Fruit fly (Drosophila melanogaster): ENCODE data around the gene CG2162.

Gene CG2162

DNA sequence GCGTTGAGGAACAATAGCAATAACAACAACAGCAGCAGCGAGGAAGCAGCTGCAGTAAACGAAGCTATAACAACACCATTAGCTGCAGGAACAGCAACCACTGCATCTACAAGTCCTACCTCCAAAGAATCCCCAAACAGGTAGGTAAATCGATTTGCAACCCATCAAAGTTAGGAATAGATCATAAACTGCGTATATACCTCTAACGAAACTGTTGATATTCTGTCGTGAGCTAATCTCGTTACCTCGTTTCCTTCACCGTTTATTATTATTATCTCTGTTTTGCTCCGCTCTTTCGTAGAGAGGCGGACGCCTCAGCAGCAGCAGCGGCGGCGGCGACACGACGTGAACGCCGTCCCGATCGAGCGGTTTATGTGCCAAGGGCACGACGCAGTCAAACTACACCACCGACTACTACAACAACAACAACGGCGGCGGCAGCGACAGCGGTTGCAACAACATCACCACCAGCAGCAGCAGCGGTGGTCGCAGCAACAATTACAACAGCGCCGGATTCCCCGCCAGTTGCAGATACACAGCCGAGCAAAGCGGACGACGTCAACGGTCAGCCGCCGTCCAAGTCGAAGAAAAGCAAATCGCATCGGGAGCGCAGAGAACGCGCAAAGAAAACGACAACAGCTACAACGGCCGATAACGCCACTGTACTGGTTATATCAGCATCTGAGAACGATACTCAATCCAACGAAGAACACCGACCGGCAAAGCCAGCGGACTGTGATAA is 3.0 kb downstream of the CG2162 start:
- TF ChIP-seq CG8478 (optimal IDR thresholded peaks at IDR 0.05), result no peak
- TF ChIP-seq psq (optimal IDR thresholded peaks at IDR 0.05), result no peak

DNA sequence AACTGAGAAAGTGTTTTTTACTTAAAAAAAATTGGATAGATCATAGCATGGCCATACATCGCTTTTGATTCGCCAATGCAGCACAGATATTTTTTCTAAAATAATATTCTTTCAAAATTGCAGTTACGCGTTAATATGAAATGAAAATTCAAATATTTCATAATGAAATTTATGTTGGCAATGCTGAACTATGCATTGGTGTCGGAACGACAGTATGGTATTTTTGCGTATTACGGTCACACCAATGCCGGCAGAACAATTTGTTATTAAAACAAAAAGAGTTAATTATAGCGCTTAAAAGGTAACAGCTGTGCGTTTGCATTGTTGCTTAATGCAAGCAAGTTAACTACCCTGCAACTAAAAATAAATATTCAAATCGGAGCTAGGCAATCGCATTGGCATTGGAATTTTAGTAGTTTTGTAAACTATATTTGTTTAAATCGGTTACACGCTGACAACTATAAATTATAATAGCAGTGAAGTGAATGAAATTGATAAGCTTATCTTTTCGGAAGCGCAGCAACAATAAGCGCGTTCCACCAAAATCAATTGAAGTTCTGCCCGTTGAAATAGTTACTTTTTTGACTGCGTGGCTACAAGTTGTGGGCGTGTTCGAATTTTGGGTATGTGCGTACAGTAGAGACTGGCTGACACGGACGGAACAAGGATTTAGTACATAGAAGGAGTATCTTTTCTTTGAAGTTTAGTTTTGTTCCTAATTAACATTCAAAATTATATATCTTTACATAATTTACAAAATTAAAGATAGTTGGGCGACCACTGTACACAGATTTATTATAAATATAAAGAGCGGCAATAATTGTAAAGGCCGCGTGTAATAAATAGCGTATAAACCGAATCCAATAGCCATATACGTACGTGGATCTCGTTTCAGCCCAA is 7.4 kb downstream of the CG2162 start, which contains the start of gene Prx4:
Gene Prx4 (plus strand): TSS at position 210 of the 900 bp plus-strand sequence.
- no peak for TF ChIP-seq usp (GFP tag; optimal IDR thresholded peaks at IDR 0.05)
- TF ChIP-seq Dll (optimal IDR thresholded peaks at IDR 0.05), result no peak
- no peak for TF ChIP-seq psq (optimal IDR thresholded peaks at IDR 0.05)
- no peak for TF ChIP-seq CG8478 (optimal IDR thresholded peaks at IDR 0.05)
- TF ChIP-seq EcR (GFP tag; optimal IDR thresholded peaks at IDR 0.05), result no peak
- no peak for TF ChIP-seq pan (optimal IDR thresholded peaks at IDR 0.05)

DNA sequence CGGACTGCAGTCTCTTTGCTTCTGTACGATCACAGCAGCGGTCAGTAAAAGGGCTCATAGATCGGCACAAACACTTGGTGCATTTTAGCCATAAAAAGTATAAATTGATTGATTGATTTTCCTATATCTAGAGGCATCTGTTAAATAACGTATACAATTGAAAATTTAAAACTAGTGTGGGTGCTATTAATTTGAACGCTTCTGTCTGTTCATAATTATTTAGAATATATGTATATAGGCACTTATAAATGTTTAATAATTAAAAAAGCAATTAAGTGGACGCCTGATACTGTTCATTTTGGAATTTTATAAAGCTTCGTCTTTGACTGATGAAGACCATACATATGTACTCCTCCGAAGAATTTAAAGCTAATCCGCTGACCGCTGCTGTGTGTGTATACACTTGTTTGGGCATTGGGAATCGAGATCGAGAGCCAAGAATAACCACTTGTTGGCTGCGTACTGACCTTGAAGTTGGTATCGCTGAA is 10.3 kb downstream of the CG2162 start:
- TF ChIP-seq CG8478 (optimal IDR thresholded peaks at IDR 0.05) (no peak), pan (optimal IDR thresholded peaks at IDR 0.05) (no peak), usp (GFP tag; optimal IDR thresholded peaks at IDR 0.05) (no peak), Dll (optimal IDR thresholded peaks at IDR 0.05) (no peak), psq (optimal IDR thresholded peaks at IDR 0.05) (no peak), EcR (GFP tag; optimal IDR thresholded peaks at IDR 0.05) (no peak)

DNA sequence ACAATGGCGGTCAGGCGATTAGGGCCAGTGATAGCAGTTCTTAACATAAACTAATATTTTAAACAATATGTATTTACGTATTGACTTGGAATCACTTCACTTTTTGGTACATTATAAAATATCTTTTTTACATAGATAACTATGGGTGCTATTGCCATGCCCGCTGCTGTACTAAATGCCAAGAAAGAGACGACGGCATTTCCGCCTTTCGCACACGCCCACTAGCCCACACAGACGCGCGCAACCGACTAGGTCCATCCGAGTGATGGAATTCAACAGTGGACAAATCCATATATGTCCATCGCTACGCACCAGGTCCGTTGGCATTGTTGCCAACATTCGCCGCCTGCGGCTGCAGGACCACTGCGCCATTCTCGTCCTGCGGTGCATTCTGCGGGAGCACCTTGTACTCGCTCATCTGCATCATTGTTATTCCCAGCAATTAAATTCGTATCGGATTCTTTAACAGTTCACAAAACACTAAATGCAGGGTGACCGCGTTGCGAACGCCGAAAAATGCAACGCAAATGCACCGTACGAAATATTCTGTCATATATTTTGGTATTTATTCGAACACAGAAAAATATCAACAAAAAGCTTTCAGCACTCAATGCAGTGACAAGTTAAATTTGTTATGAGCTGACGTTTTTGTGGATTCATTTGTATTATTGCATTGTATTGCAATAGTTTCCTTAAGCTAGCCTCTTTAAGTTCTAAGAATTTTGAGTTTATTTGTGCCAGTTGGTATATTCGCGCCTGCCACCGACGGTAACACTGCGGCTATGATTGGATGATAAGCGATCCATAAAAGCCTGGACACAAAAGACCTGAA is 11.5 kb downstream of the CG2162 start, which contains the start of the genes scramb2 and Sk2:
Gene scramb2 (minus strand): TSS at position 488 of the 832 bp plus-strand sequence.
Gene Sk2 (plus strand): TSS at position 763 of the 832 bp plus-strand sequence.
- no peak for TF ChIP-seq CG8478 (optimal IDR thresholded peaks at IDR 0.05)
- TF ChIP-seq EcR (GFP tag; optimal IDR thresholded peaks at IDR 0.05), result no peak
- peak; percentile 52 for TF ChIP-seq Dll (optimal IDR thresholded peaks at IDR 0.05)
- TF ChIP-seq usp (GFP tag; optimal IDR thresholded peaks at IDR 0.05), result no peak

DNA sequence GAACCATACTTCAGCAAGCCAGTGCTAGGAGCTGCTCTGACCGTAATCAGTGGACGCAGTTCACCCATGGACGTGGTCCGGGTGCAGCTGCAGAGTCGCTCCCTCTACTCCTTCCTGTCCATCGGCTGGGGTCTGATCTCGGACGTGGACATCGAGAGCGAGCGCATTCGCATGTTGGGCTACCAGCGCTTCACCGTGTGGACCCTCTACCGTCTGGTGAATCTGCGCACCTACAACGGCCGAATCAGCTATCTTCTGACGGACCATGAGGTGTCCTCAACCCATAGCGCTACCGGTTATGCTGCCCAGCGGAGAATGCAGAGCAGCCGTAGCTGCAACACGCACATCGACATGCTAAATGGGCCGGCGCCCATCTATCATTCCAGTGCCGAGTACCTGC is 13.7 kb downstream of the CG2162 start:
- TF ChIP-seq pan (optimal IDR thresholded peaks at IDR 0.05) (no peak), Dll (optimal IDR thresholded peaks at IDR 0.05) (no peak), psq (optimal IDR thresholded peaks at IDR 0.05) (no peak), usp (GFP tag; optimal IDR thresholded peaks at IDR 0.05) (no peak), CG8478 (optimal IDR thresholded peaks at IDR 0.05) (no peak), EcR (GFP tag; optimal IDR thresholded peaks at IDR 0.05) (no peak)

DNA sequence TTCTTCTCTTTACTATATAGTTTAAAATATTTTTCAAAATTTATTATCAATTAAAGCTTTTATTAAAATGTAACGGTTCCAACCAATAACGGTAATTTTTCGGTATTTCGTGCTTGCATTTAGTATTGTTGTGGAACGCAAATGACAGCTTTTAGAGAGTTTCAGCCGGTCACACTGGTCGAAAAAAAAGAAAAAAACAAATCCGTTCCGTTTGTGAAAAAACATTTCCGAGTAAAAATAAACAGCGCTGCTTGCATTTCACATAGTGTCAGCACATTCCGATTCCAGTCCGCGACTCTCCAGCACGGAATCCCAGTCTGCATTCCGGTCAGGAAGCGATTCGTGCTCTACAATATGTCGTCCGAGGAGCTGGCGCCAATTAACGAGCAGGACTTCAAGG is 15.2 kb downstream of the CG2162 start, which contains the start of gene CG32485:
Gene CG32485 (plus strand): TSS at position 139 of the 400 bp plus-strand sequence.
- TF ChIP-seq Dll (optimal IDR thresholded peaks at IDR 0.05) (no peak), pan (optimal IDR thresholded peaks at IDR 0.05) (no peak), usp (GFP tag; optimal IDR thresholded peaks at IDR 0.05) (no peak), psq (optimal IDR thresholded peaks at IDR 0.05) (no peak), CG8478 (optimal IDR thresholded peaks at IDR 0.05) (no peak), EcR (GFP tag; optimal IDR thresholded peaks at IDR 0.05) (no peak)

DNA sequence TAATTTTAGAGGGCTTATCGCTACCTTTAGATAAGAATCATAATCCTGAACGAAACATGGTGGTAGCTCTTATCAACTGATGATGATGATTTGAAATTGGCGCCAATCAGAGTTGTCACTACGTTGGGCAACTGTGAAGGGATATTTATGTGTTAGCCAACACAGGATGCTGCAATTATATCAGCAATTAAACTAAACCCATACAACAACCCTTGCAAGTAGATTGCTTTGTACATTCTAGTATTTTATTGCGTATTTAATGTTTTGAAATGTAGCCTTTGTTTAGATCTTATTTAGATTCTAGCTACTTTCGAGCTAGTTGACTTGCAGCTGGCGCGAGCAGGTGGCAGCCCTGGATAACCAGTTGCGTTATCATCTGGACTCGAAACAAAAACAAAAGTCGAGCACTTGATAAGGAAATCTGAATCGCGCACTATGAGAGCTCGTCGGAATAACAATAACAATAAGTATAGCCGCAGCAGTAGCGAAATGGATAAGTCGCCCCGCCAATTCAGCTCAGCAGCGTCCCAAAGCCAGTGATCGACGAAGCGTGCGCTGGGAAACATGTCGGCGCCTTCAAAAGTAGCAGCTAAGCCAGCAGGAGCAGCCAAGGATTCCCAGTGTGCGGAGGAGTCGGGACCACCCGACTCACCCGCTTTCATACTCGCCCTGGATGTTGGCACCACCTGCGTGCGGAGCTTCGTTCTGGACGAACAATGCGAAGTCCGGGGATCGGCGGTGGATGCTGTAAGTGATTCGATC is 17.3 kb downstream of the CG2162 start, which contains the start of gene CG1271:
Gene CG1271 (plus strand): TSS at position 405 of the 762 bp plus-strand sequence.
- TF ChIP-seq psq (optimal IDR thresholded peaks at IDR 0.05), result no peak
- TF ChIP-seq CG8478 (optimal IDR thresholded peaks at IDR 0.05), result no peak
- TF ChIP-seq pan (optimal IDR thresholded peaks at IDR 0.05), result no peak
- TF ChIP-seq EcR (GFP tag; optimal IDR thresholded peaks at IDR 0.05), result no peak
- no peak for TF ChIP-seq Dll (optimal IDR thresholded peaks at IDR 0.05)
- no peak for TF ChIP-seq usp (GFP tag; optimal IDR thresholded peaks at IDR 0.05)

DNA sequence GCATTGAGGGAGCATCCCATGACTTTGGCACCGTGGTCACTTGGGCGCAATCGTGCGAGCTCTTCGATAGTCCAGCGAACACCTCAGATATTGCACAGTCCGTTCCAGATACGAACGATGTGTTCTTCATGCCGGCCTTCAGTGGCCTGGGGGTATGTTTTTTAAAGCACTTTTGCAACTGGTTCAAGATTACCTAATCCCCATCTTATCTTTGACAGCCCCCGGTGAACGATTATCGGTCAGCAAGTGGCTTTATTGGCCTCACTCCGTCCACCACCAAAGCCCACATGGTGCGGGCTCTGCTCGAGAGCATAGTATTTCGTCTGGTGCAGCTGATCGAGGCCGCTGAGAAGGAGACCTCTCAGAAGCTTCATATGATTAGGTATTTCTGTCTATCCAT is 19.1 kb downstream of the CG2162 start:
- no peak for TF ChIP-seq usp (GFP tag; optimal IDR thresholded peaks at IDR 0.05)
- no peak for TF ChIP-seq EcR (GFP tag; optimal IDR thresholded peaks at IDR 0.05)
- TF ChIP-seq psq (optimal IDR thresholded peaks at IDR 0.05), result no peak
- TF ChIP-seq Dll (optimal IDR thresholded peaks at IDR 0.05), result no peak
- no peak for TF ChIP-seq CG8478 (optimal IDR thresholded peaks at IDR 0.05)
- TF ChIP-seq pan (optimal IDR thresholded peaks at IDR 0.05), result no peak

DNA sequence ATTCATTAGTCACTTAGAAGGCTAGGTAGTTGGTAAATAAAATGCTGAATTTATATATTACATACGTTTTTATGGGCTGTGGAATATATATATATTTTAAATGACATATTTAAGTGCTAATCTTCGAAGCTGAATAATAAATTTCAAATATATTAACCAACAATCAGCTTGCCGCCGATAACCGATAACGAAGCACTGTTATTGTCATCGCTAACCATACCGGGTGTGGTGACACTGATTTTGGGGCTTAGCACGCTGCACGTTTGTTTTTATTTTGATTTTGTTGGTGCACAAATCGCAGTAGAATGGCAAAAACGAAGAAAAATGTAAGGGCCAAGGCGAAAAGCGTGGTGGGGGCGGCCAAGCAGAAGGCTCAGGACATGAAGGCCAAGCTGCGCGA is 19.9 kb downstream of the CG2162 start, which contains the start of gene CG16753:
Gene CG16753 (plus strand): TSS at position 229 of the 400 bp plus-strand sequence.
- TF ChIP-seq CG8478 (optimal IDR thresholded peaks at IDR 0.05) (no peak), pan (optimal IDR thresholded peaks at IDR 0.05) (no peak), psq (optimal IDR thresholded peaks at IDR 0.05) (no peak), EcR (GFP tag; optimal IDR thresholded peaks at IDR 0.05) (no peak), Dll (optimal IDR thresholded peaks at IDR 0.05) (no peak), usp (GFP tag; optimal IDR thresholded peaks at IDR 0.05) (no peak)
